Worm (Caenorhabditis elegans) whole organism, mixed stage, embryonic: Measurements from ENCODE around the gene tbg-1.

Experiments used
- bed-3 ChIP-seq: fragments of 200-800 bp; sonication (Bioruptor generic); optimal IDR thresholded peaks from 3 replicates; lab custom pipeline; 2018; ENCODE audit warnings: mild to moderate bottlenecking, missing genetic modification characterization, moderate library complexity, missing compliant biosample characterization
- blmp-1 ChIP-seq: fragments of 150-350 bp; optimal IDR thresholded peaks from 2 replicates; lab custom pipeline; 2014; ENCODE audit warnings: missing biosample characterization, missing genetic modification characterization
- ceh-39 ChIP-seq: fragments of 150-350 bp; optimal IDR thresholded peaks from 2 replicates; lab custom pipeline; 2014; ENCODE audit warnings: missing biosample characterization, missing genetic modification characterization
- ceh-43 ChIP-seq: fragments of 200-800 bp; sonication (Bioruptor generic); optimal IDR thresholded peaks from 2 replicates; lab custom pipeline; 2018; ENCODE audit warnings: mild to moderate bottlenecking, missing genetic modification characterization, moderate library complexity, missing compliant biosample characterization
- ceh-83 ChIP-seq: fragments of 200-800 bp; sonication (Bioruptor generic); optimal IDR thresholded peaks from 2 replicates; lab custom pipeline; 2018; ENCODE audit warnings: mild to moderate bottlenecking, missing genetic modification characterization, missing compliant biosample characterization
- ces-1 ChIP-seq: fragments of 150-350 bp; optimal IDR thresholded peaks from 2 replicates; lab custom pipeline; 2014; ENCODE audit warnings: missing biosample characterization, missing genetic modification reagents, missing genetic modification characterization
- cnd-1 ChIP-seq: fragments of 200-800 bp; sonication (Bioruptor generic); optimal IDR thresholded peaks from 2 replicates; lab custom pipeline; 2018; ENCODE audit warnings: mild to moderate bottlenecking, missing genetic modification characterization, missing compliant biosample characterization
- elt-1 ChIP-seq: sonication (generic microtip); optimal IDR thresholded peaks from 2 replicates; lab custom pipeline; 2017; ENCODE audit warnings: missing genetic modification characterization, mild to moderate bottlenecking, missing compliant biosample characterization, antibody characterized with exemption, moderate library complexity, borderline replicate concordance; ENCODE audit not compliant: insufficient read depth
- elt-3 ChIP-seq: fragments of 150-350 bp; optimal IDR thresholded peaks from 2 replicates; lab custom pipeline; 2014; ENCODE audit warnings: missing biosample characterization, missing genetic modification characterization
- flh-1 ChIP-seq: fragments of 200-800 bp; sonication (Bioruptor generic); optimal IDR thresholded peaks from 2 replicates; lab custom pipeline; 2018; ENCODE audit warnings: mild to moderate bottlenecking, missing genetic modification characterization, moderate library complexity, missing compliant biosample characterization
- ham-2 ChIP-seq: fragments of 200-800 bp; sonication (Bioruptor generic); optimal IDR thresholded peaks from 2 replicates; lab custom pipeline; 2018; ENCODE audit warnings: mild to moderate bottlenecking, missing genetic modification characterization, missing compliant biosample characterization
- hlh-1 ChIP-seq: fragments of 150-350 bp; optimal IDR thresholded peaks from 2 replicates; lab custom pipeline; 2014; ENCODE audit warnings: missing biosample characterization, missing genetic modification reagents, missing genetic modification characterization
- lin-13 ChIP-seq: fragments of 150-350 bp; optimal IDR thresholded peaks from 2 replicates; lab custom pipeline; 2014; ENCODE audit warnings: missing biosample characterization, missing genetic modification characterization
- lin-32 ChIP-seq: fragments of 200-800 bp; sonication (Bioruptor generic); optimal IDR thresholded peaks from 2 replicates; lab custom pipeline; 2018; ENCODE audit warnings: mild to moderate bottlenecking, missing genetic modification characterization, missing compliant biosample characterization
- lsy-2 ChIP-seq: fragments of 150-350 bp; optimal IDR thresholded peaks from 2 replicates; lab custom pipeline; 2014; ENCODE audit warnings: missing biosample characterization, missing genetic modification characterization
- mab-5 ChIP-seq: fragments of 150-350 bp; optimal IDR thresholded peaks from 2 replicates; lab custom pipeline; 2014; ENCODE audit warnings: missing biosample characterization, missing genetic modification characterization
- mep-1 ChIP-seq: fragments of 150-350 bp; optimal IDR thresholded peaks from 2 replicates; lab custom pipeline; 2017; ENCODE audit warnings: missing biosample characterization, missing genetic modification reagents, missing genetic modification characterization, inconsistent platforms
- mls-2 ChIP-seq: sonication (generic microtip); optimal IDR thresholded peaks from 2 replicates; lab custom pipeline; 2016; ENCODE audit warnings: mild to moderate bottlenecking, missing genetic modification characterization, moderate library complexity, missing compliant biosample characterization
- nhr-12 ChIP-seq: fragments of 150-350 bp; optimal IDR thresholded peaks from 2 replicates; lab custom pipeline; 2014; ENCODE audit warnings: missing biosample characterization, missing genetic modification characterization
- nhr-2 ChIP-seq: fragments of 150-350 bp; optimal IDR thresholded peaks from 2 replicates; lab custom pipeline; 2014; ENCODE audit warnings: missing biosample characterization, missing genetic modification characterization
- nhr-237 ChIP-seq: fragments of 150-350 bp; optimal IDR thresholded peaks from 2 replicates; lab custom pipeline; 2014; ENCODE audit warnings: missing biosample characterization, missing genetic modification characterization
- nhr-28 ChIP-seq: fragments of 150-350 bp; optimal IDR thresholded peaks from 2 replicates; lab custom pipeline; 2014; ENCODE audit warnings: missing biosample characterization, missing genetic modification characterization
- nhr-76 ChIP-seq: sonication (generic microtip); optimal IDR thresholded peaks from 2 replicates; lab custom pipeline; 2017; ENCODE audit warnings: missing biosample characterization, missing genetic modification characterization
- sem-2 ChIP-seq: fragments of 200-800 bp; sonication (Bioruptor generic); optimal IDR thresholded peaks from 2 replicates; lab custom pipeline; 2018; ENCODE audit warnings: mild to moderate bottlenecking, missing genetic modification characterization, missing compliant biosample characterization
- snpc-4 ChIP-seq: fragments of 150-350 bp; optimal IDR thresholded peaks from 2 replicates; lab custom pipeline; 2014; ENCODE audit warnings: missing biosample characterization, missing genetic modification characterization
- sptf-1 ChIP-seq: sonication (generic microtip); optimal IDR thresholded peaks from 2 replicates; lab custom pipeline; 2017; ENCODE audit warnings: mild to moderate bottlenecking, missing genetic modification characterization, moderate library complexity, missing compliant biosample characterization
- tbx-8 ChIP-seq: fragments of 200-800 bp; sonication (Bioruptor generic); optimal IDR thresholded peaks from 2 replicates; lab custom pipeline; 2018; ENCODE audit warnings: mild to moderate bottlenecking, missing genetic modification characterization, moderate library complexity, missing compliant biosample characterization
- unc-120 ChIP-seq: sonication (generic microtip); optimal IDR thresholded peaks from 2 replicates; lab custom pipeline; 2017; ENCODE audit warnings: missing genetic modification characterization, missing compliant biosample characterization; ENCODE audit not compliant: poor library complexity, severe bottlenecking
- unc-39 ChIP-seq: fragments of 150-350 bp; optimal IDR thresholded peaks from 2 replicates; lab custom pipeline; 2014; ENCODE audit warnings: missing biosample characterization, missing genetic modification characterization
- unc-62 ChIP-seq: fragments of 150-350 bp; optimal IDR thresholded peaks from 2 replicates; lab custom pipeline; 2014; ENCODE audit warnings: missing biosample characterization, missing genetic modification reagents, missing genetic modification characterization
- zip-8 ChIP-seq: fragments of 150-350 bp; optimal IDR thresholded peaks from 2 replicates; lab custom pipeline; 2014; ENCODE audit warnings: missing biosample characterization, missing genetic modification characterization
- ztf-11 ChIP-seq: fragments of 150-350 bp; optimal IDR thresholded peaks from 2 replicates; lab custom pipeline; 2014; ENCODE audit warnings: missing biosample characterization, missing genetic modification characterization

tbg-1 gene

ce11 chrIII:9600645-9601044 lies 28.3 kb downstream of the tbg-1 start, which contains the start of gene F58A4.2:
TSS of gene F58A4.2 (minus strand) at chrIII:9600745.
- TF ChIP-seq mls-2 (tag; lab: Kevin White, UChicago) (no peak), nhr-2 (tag; lab: Kevin White, UChicago) (no peak), nhr-28 (tag; lab: Kevin White, UChicago) (no peak), elt-1 (no peak), ztf-11 (tag; lab: Kevin White, UChicago) (no peak), ham-2 (no peak), nhr-76 (tag; lab: Kevin White, UChicago) (no peak), cnd-1 (tag; lab: Kevin White, UChicago) (no peak)

ce11 chrIII:9598168-9598567 lies 30.8 kb downstream of the tbg-1 start, which contains the start of gene F58A4.1:
TSS of gene F58A4.1 (plus strand) at chrIII:9598468.
- no peak for TF ChIP-seq lin-32 (GFP tag; lab: Kevin White, UChicago)
- TF ChIP-seq nhr-12 (tag; lab: Kevin White, UChicago), result no peak
- no peak for TF ChIP-seq zip-8 (tag; lab: Kevin White, UChicago)
- no peak for TF ChIP-seq nhr-28 (tag; lab: Kevin White, UChicago)
- no peak for TF ChIP-seq unc-62 (GFP tag; lab: Kevin White, UChicago)
- no peak for TF ChIP-seq ceh-83 (GFP tag; lab: Kevin White, UChicago)
- TF ChIP-seq unc-120 (tag; lab: Kevin White, UChicago), result no peak
- TF ChIP-seq nhr-2 (tag; lab: Kevin White, UChicago), result no peak
- TF ChIP-seq blmp-1, result no peak
- no peak for TF ChIP-seq tbx-8
- no peak for TF ChIP-seq snpc-4 (tag; lab: Kevin White, UChicago)
- TF ChIP-seq bed-3, result no peak
- no peak for TF ChIP-seq elt-1
- no peak for TF ChIP-seq ztf-11 (tag; lab: Kevin White, UChicago)
- no peak for TF ChIP-seq ces-1 (GFP tag; lab: Kevin White, UChicago)
- no peak for TF ChIP-seq lin-13 (tag; lab: Kevin White, UChicago)

- no peak for TF ChIP-seq hlh-1
- TF ChIP-seq zip-8 (tag; lab: Kevin White, UChicago), result no peak
- TF ChIP-seq ceh-39 (tag; lab: Kevin White, UChicago), result no peak
- no peak for TF ChIP-seq ham-2
- TF ChIP-seq ceh-43 (GFP tag; lab: Kevin White, UChicago), result no peak
- TF ChIP-seq sptf-1 (tag; lab: Kevin White, UChicago), result no peak
- TF ChIP-seq ceh-83 (GFP tag; lab: Kevin White, UChicago), result no peak
- no peak for TF ChIP-seq nhr-28 (tag; lab: Kevin White, UChicago)
- no peak for TF ChIP-seq elt-3 (tag; lab: Kevin White, UChicago)
- no peak for TF ChIP-seq snpc-4 (tag; lab: Kevin White, UChicago)
- no peak for TF ChIP-seq nhr-12 (tag; lab: Kevin White, UChicago)
- TF ChIP-seq mep-1 (tag; lab: Kevin White, UChicago), result no peak
- TF ChIP-seq bed-3, result no peak
Measured at ce11 chrIII:9597044-9597443, 31.9 kb downstream of the tbg-1 start, which contains the start of gene C48B4.12. TSS of gene C48B4.12 (plus strand) at chrIII:9597344.

ce11 chrIII:9595563-9595962 lies 33.4 kb downstream of the tbg-1 start, which contains the start of gene rom-2:
TSS of gene rom-2 (minus strand) at chrIII:9595663.
- TF ChIP-seq sem-2 (GFP tag; lab: Kevin White, UChicago), result no peak
- no peak for TF ChIP-seq unc-120 (tag; lab: Kevin White, UChicago)
- no peak for TF ChIP-seq lin-13 (tag; lab: Kevin White, UChicago)
- TF ChIP-seq ces-1 (GFP tag; lab: Kevin White, UChicago), result no peak
- TF ChIP-seq lsy-2 (tag; lab: Kevin White, UChicago), result no peak
- no peak for TF ChIP-seq nhr-12 (tag; lab: Kevin White, UChicago)
- no peak for TF ChIP-seq mab-5 (tag; lab: Kevin White, UChicago)
- TF ChIP-seq tbx-8, result no peak
- no peak for TF ChIP-seq snpc-4 (tag; lab: Kevin White, UChicago)
- TF ChIP-seq nhr-237, result no peak
- TF ChIP-seq zip-8 (tag; lab: Kevin White, UChicago), result no peak
- no peak for TF ChIP-seq blmp-1
- TF ChIP-seq ceh-43 (GFP tag; lab: Kevin White, UChicago), result no peak
- TF ChIP-seq nhr-28 (tag; lab: Kevin White, UChicago), result no peak
- TF ChIP-seq ham-2, result no peak
- no peak for TF ChIP-seq ztf-11 (tag; lab: Kevin White, UChicago)
- TF ChIP-seq ceh-83 (GFP tag; lab: Kevin White, UChicago), result no peak
- TF ChIP-seq mep-1 (tag; lab: Kevin White, UChicago), result no peak
- TF ChIP-seq cnd-1 (tag; lab: Kevin White, UChicago), result no peak

- TF ChIP-seq nhr-76 (tag; lab: Kevin White, UChicago) (no peak), blmp-1 (no peak), mls-2 (tag; lab: Kevin White, UChicago) (no peak), lin-32 (GFP tag; lab: Kevin White, UChicago) (no peak), unc-120 (tag; lab: Kevin White, UChicago) (no peak), sptf-1 (tag; lab: Kevin White, UChicago) (no peak), unc-62 (GFP tag; lab: Kevin White, UChicago) (no peak), ztf-11 (tag; lab: Kevin White, UChicago) (no peak), unc-39 (no peak), mab-5 (tag; lab: Kevin White, UChicago) (no peak), tbx-8 (no peak), flh-1 (GFP tag; lab: Kevin White, UChicago) (no peak), bed-3 (no peak), zip-8 (tag; lab: Kevin White, UChicago) (no peak), lin-13 (tag; lab: Kevin White, UChicago) (no peak), mep-1 (tag; lab: Kevin White, UChicago) (no peak), ham-2 (no peak), ceh-83 (GFP tag; lab: Kevin White, UChicago) (no peak)
Measured at ce11 chrIII:9592118-9592517, 36.8 kb downstream of the tbg-1 start, which contains the start of gene acox-1.5. TSS of gene acox-1.5 (minus strand) at chrIII:9592192.
